Worm (Caenorhabditis elegans): ENCODE data around the gene C01G12.5.

ce11 chrII:14599284-14599862 lies 12.1 kb upstream of the C01G12.5 start:
- TF ChIP-seq him-1 (tag; optimal IDR thresholded peaks at IDR 0.05) (no peak), W03F9.2 (tag; optimal IDR thresholded peaks at IDR 0.05) (no peak)

Data from whole organism, L4/young adult.